Worm (Caenorhabditis elegans): ENCODE measurements around the gene age-1.

Gene age-1

ce11 chrII:11484600-11484999, 42.3 kb downstream of the age-1 start (continued):
- TF ChIP-seq fos-1 (tag; optimal IDR thresholded peaks at IDR 0.05) = no peak

DNA sequence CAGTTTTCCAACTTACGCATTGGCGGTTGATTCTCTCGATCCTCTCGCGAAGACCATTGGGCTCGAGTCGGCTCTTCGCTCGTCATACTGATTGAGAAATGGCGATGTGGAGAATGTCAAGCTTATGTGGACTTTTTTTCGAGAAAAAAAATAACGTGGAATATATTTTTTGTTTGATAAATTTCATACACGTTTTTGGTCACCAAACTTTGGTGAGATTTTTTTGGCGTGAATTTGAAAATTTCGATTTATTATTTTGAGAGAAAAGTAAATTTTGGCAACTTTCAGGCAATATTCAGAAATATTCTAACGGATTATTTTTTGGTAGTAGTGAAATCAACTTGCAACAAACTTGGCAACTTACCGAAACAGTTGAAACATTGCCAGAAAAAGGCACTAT, 47.8 kb downstream of the age-1 start, which contains the start of gene W02B12.12:
W02B12.12 (minus strand) TSS at position 101 of the 400 bp plus-strand sequence.
- no peak for TF ChIP-seq egl-5 (tag; optimal IDR thresholded peaks at IDR 0.05)
- TF ChIP-seq nhr-43 (tag; optimal IDR thresholded peaks at IDR 0.05; ENCODE audit: poor library complexity, severe bottlenecking) = no peak
- no peak for TF ChIP-seq fkh-2 (tag; optimal IDR thresholded peaks at IDR 0.05)
- no peak for TF ChIP-seq pha-4 (tag; optimal IDR thresholded peaks at IDR 0.05)
- TF ChIP-seq nhr-28 (tag; optimal IDR thresholded peaks at IDR 0.05) = no peak
- TF ChIP-seq nhr-77 (tag; optimal IDR thresholded peaks at IDR 0.05) = no peak
- TF ChIP-seq ceh-28 (tag; optimal IDR thresholded peaks at IDR 0.05) = no peak
- TF ChIP-seq aly-2 (tag; optimal IDR thresholded peaks at IDR 0.05) = no peak
- no peak for TF ChIP-seq nhr-76 (tag; optimal IDR thresholded peaks at IDR 0.05)
- TF ChIP-seq unc-39 (tag; optimal IDR thresholded peaks at IDR 0.05) = no peak

DNA sequence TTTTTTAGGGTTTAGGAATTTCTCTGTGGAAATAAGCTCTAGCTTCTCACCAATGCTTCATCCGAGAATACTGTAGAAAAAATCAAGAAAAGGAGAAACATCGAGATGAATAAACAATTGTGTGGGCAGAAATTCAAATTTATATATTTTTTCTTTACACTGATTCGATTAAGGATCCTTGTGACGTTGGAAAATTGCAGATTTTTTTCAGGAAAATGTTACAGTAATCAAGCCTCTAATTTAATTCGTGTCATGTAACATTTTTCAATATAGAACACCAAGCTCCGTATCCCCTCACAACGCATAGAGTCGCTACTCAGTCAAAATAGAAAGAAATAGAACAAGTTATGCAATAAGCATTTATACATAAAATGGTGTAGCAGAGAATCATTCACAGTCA, 50.4 kb downstream of the age-1 start, which contains the start of gene W02B12.16:
W02B12.16 (minus strand) TSS at position 101 of the 400 bp plus-strand sequence.
- TF ChIP-seq lin-39 (tag; optimal IDR thresholded peaks at IDR 0.05) (no peak), nhr-43 (tag; optimal IDR thresholded peaks at IDR 0.05; ENCODE audit: poor library complexity, severe bottlenecking) (peak; percentile 2)

ce11 chrII:11473525-11474181, 53.2 kb downstream of the age-1 start, which contains the start of the genes metl-1 and W02B12.11:
Gene metl-1, minus strand, starts transcription at chrII:11473575.
Gene W02B12.11, plus strand, starts transcription at chrII:11473861.
- no peak for TF ChIP-seq ama-1 (optimal IDR thresholded peaks at IDR 0.05)
- peak; percentile 36 for TF ChIP-seq egl-5 (tag; optimal IDR thresholded peaks at IDR 0.05)
- TF ChIP-seq nhr-43 (tag; optimal IDR thresholded peaks at IDR 0.05; ENCODE audit: poor library complexity, severe bottlenecking) = peak; percentile 86
- no peak for TF ChIP-seq ZK546.5 (tag; optimal IDR thresholded peaks at IDR 0.05)
- peak; percentile 69 for TF ChIP-seq lin-15B (tag; optimal IDR thresholded peaks at IDR 0.05)
- no peak for TF ChIP-seq nhr-28 (tag; optimal IDR thresholded peaks at IDR 0.05)
- peak; percentile 95 for TF ChIP-seq nhr-23 (tag; optimal IDR thresholded peaks at IDR 0.05)
- peak; percentile 11 for TF ChIP-seq elt-1 (tag; optimal IDR thresholded peaks at IDR 0.05)
- TF ChIP-seq elt-2 (tag; optimal IDR thresholded peaks at IDR 0.05) = peak; percentile 59
- TF ChIP-seq nhr-25 (tag; optimal IDR thresholded peaks at IDR 0.05) = peak; percentile 60
- peak; percentile 80 for TF ChIP-seq tbx-2 (tag; optimal IDR thresholded peaks at IDR 0.05)
- peak; percentile 58 for TF ChIP-seq ceh-82 (tag; optimal IDR thresholded peaks at IDR 0.05)
- TF ChIP-seq R02D3.7 (tag; optimal IDR thresholded peaks at IDR 0.05) = peak; percentile 81
- TF ChIP-seq jun-1 (tag; optimal IDR thresholded peaks at IDR 0.05) = peak; percentile 62
- peak; percentile 63 for TF ChIP-seq ceh-28 (tag; optimal IDR thresholded peaks at IDR 0.05)
- TF ChIP-seq lsy-12 (tag; optimal IDR thresholded peaks at IDR 0.05) = peak; percentile 65
- TF ChIP-seq nhr-77 (tag; optimal IDR thresholded peaks at IDR 0.05) = peak; percentile 10
- TF ChIP-seq pqm-1 (tag; optimal IDR thresholded peaks at IDR 0.05) = peak; percentile 26
- no peak for TF ChIP-seq sea-2 (GFP tag; optimal IDR thresholded peaks at IDR 0.05)
- TF ChIP-seq lin-39 (tag; optimal IDR thresholded peaks at IDR 0.05) = peak; percentile 40
- TF ChIP-seq skn-1 (tag; optimal IDR thresholded peaks at IDR 0.05) = peak; percentile 44
- peak; percentile 83 for TF ChIP-seq hmg-11 (tag; optimal IDR thresholded peaks at IDR 0.05)
- TF ChIP-seq aly-2 (tag; optimal IDR thresholded peaks at IDR 0.05) = no peak

- TF ChIP-seq ceh-9 (tag; optimal IDR thresholded peaks at IDR 0.05) = no peak
- TF ChIP-seq egl-5 (tag; optimal IDR thresholded peaks at IDR 0.05) = no peak
- no peak for TF ChIP-seq aly-2 (tag; optimal IDR thresholded peaks at IDR 0.05)
- TF ChIP-seq nhr-28 (tag; optimal IDR thresholded peaks at IDR 0.05) = no peak
- no peak for TF ChIP-seq unc-39 (tag; optimal IDR thresholded peaks at IDR 0.05)
- TF ChIP-seq elt-3 (tag; optimal IDR thresholded peaks at IDR 0.05) = peak; percentile 24 to 86 (median 76)
- TF ChIP-seq ceh-82 (tag; optimal IDR thresholded peaks at IDR 0.05) = no peak
- peak; percentile 46 for TF ChIP-seq jun-1 (tag; optimal IDR thresholded peaks at IDR 0.05)
- TF ChIP-seq elt-1 (tag; optimal IDR thresholded peaks at IDR 0.05) = no peak
- peak; percentile 51 for TF ChIP-seq nhr-25 (tag; optimal IDR thresholded peaks at IDR 0.05)
- peak; percentile 15 for TF ChIP-seq skn-1 (tag; optimal IDR thresholded peaks at IDR 0.05)
- TF ChIP-seq nfya-1 (tag; optimal IDR thresholded peaks at IDR 0.05; ENCODE audit: insufficient read depth) = no peak
- no peak for TF ChIP-seq unc-62 (GFP tag; optimal IDR thresholded peaks at IDR 0.05)
- TF ChIP-seq pha-4 (tag; optimal IDR thresholded peaks at IDR 0.05) = peak; percentile 5
- no peak for TF ChIP-seq mml-1 (tag; optimal IDR thresholded peaks at IDR 0.05)
- peak; percentile 77 for TF ChIP-seq pqm-1 (tag; optimal IDR thresholded peaks at IDR 0.05)
- no peak for TF ChIP-seq R02D3.7 (tag; optimal IDR thresholded peaks at IDR 0.05)
- no peak for TF ChIP-seq lin-39 (tag; optimal IDR thresholded peaks at IDR 0.05)
- TF ChIP-seq ama-1 (optimal IDR thresholded peaks at IDR 0.05) = no peak
- TF ChIP-seq hmg-11 (tag; optimal IDR thresholded peaks at IDR 0.05) = no peak
- TF ChIP-seq ztf-11 (tag; optimal IDR thresholded peaks at IDR 0.05) = no peak
- no peak for TF ChIP-seq zag-1 (tag; optimal IDR thresholded peaks at IDR 0.05)
- TF ChIP-seq snpc-4 (tag; optimal IDR thresholded peaks at IDR 0.05) = peak; percentile 47
- peak; percentile 77 for TF ChIP-seq elt-2 (tag; optimal IDR thresholded peaks at IDR 0.05)
- TF ChIP-seq sea-2 (GFP tag; optimal IDR thresholded peaks at IDR 0.05) = no peak
- TF ChIP-seq fkh-2 (tag; optimal IDR thresholded peaks at IDR 0.05) = no peak
- peak; percentile 4 for TF ChIP-seq mdl-1 (tag; optimal IDR thresholded peaks at IDR 0.05)
- no peak for TF ChIP-seq lsy-12 (tag; optimal IDR thresholded peaks at IDR 0.05)
- TF ChIP-seq nhr-12 (tag; optimal IDR thresholded peaks at IDR 0.05) = no peak
- no peak for TF ChIP-seq eor-1 (tag; optimal IDR thresholded peaks at IDR 0.05)
- peak; percentile 75 for TF ChIP-seq nhr-43 (tag; optimal IDR thresholded peaks at IDR 0.05; ENCODE audit: poor library complexity, severe bottlenecking)
- no peak for TF ChIP-seq nhr-76 (tag; optimal IDR thresholded peaks at IDR 0.05)
- TF ChIP-seq nhr-77 (tag; optimal IDR thresholded peaks at IDR 0.05) = no peak
These were observed 54.3 kb downstream of the age-1 start for ce11 chrII:11472542-11472941.

Data from whole organism, L3 larva.